Fruit fly (Drosophila melanogaster) whole organism, embryonic: ENCODE measurements around the gene Rbp6.

ENCODE experiments used
- Ada2b ChIP-seq: fragments of 200-800 bp; sonication (Bioruptor generic); IDR thresholded peaks from 2 replicates; pipeline ENCODE4 v1.3.6; 2022; ENCODE audit warnings: missing biosample characterization, missing genetic modification characterization
- Adf1 ChIP-seq: fragments of 200-800 bp; sonication (Bioruptor generic); IDR thresholded peaks from 2 replicates; pipeline ENCODE4 v1.3.6; 2022; ENCODE audit warnings: missing biosample characterization, missing genetic modification characterization
- C15 ChIP-seq: fragments of 200-800 bp; sonication (Bioruptor generic); IDR thresholded peaks from 3 replicates; pipeline ENCODE4 v1.3.6; 2022; ENCODE audit warnings: missing biosample characterization, missing genetic modification characterization
- CG10462 ChIP-seq: fragments of 200-800 bp; sonication (Bioruptor generic); optimal IDR thresholded peaks from 2 replicates; lab custom pipeline; 2016; ENCODE audit warnings: missing biosample characterization, missing genetic modification characterization
- CG11093 ChIP-seq: fragments of 200-800 bp; sonication (Bioruptor generic); IDR thresholded peaks from 3 replicates; pipeline ENCODE4 v1.3.6; 2022; ENCODE audit warnings: missing biosample characterization, missing genetic modification characterization
- CG11504 ChIP-seq: fragments of 200-800 bp; sonication (Bioruptor generic); optimal IDR thresholded peaks from 3 replicates; lab custom pipeline; 2019; ENCODE audit warnings: missing biosample characterization, mild to moderate bottlenecking, missing genetic modification characterization, moderate library complexity
- CG12236 ChIP-seq: fragments of 200-800 bp; sonication (Bioruptor generic); optimal IDR thresholded peaks from 2 replicates; lab custom pipeline; 2016; ENCODE audit warnings: missing biosample characterization, missing genetic modification characterization
- CG1603 ChIP-seq: fragments of 200-800 bp; sonication (Bioruptor generic); optimal IDR thresholded peaks from 2 replicates; lab custom pipeline; 2019; ENCODE audit warnings: missing biosample characterization, mild to moderate bottlenecking, missing genetic modification characterization, moderate library complexity
- CG17359 ChIP-seq: fragments of 200-800 bp; sonication (Bioruptor generic); optimal IDR thresholded peaks from 3 replicates; lab custom pipeline; 2018; ENCODE audit warnings: missing biosample characterization, mild to moderate bottlenecking, missing genetic modification characterization, moderate library complexity
- CG2120 ChIP-seq: fragments of 200-800 bp; sonication (Bioruptor generic); optimal IDR thresholded peaks from 3 replicates; lab custom pipeline; 2016; ENCODE audit warnings: missing biosample characterization, missing genetic modification characterization
- CG2712 ChIP-seq: fragments of 200-800 bp; optimal IDR thresholded peaks from 3 replicates; lab custom pipeline; 2019; ENCODE audit warnings: missing biosample characterization, mild to moderate bottlenecking, missing genetic modification characterization, moderate library complexity
- CG3163 ChIP-seq: fragments of 200-800 bp; sonication (Bioruptor generic); optimal IDR thresholded peaks from 3 replicates; lab custom pipeline; 2016; ENCODE audit warnings: missing biosample characterization, missing genetic modification characterization
- CG4360 ChIP-seq: fragments of 200-800 bp; sonication (Bioruptor generic); IDR thresholded peaks from 2 replicates; pipeline ENCODE4 v1.3.6; 2022; ENCODE audit warnings: missing biosample characterization, missing genetic modification characterization
- CG6272 ChIP-seq: fragments of 200-800 bp; sonication (Bioruptor generic); IDR thresholded peaks from 2 replicates; pipeline ENCODE4 v1.3.6; 2022; ENCODE audit warnings: missing biosample characterization, missing genetic modification characterization
- CG7987 ChIP-seq: fragments of 200-800 bp; sonication (Bioruptor generic); optimal IDR thresholded peaks from 2 replicates; lab custom pipeline; 2018; ENCODE audit warnings: missing biosample characterization, mild to moderate bottlenecking, missing genetic modification characterization, moderate library complexity
- CG9932 ChIP-seq: fragments of 200-800 bp; sonication (Bioruptor generic); IDR thresholded peaks from 2 replicates; pipeline ENCODE4 v1.3.6; 2022; ENCODE audit warnings: missing biosample characterization, missing genetic modification characterization
- CoRest ChIP-seq: fragments of 200-800 bp; sonication (Bioruptor generic); optimal IDR thresholded peaks from 3 replicates; lab custom pipeline; 2018; ENCODE audit warnings: missing biosample characterization, mild to moderate bottlenecking, missing genetic modification characterization, moderate library complexity
- Deaf1 ChIP-seq: fragments of 200-800 bp; optimal IDR thresholded peaks from 3 replicates; lab custom pipeline; 2019; ENCODE audit warnings: missing biosample characterization, mild to moderate bottlenecking, missing genetic modification characterization, moderate library complexity
- Drgx ChIP-seq: fragments of 200-800 bp; sonication (Bioruptor generic); IDR thresholded peaks from 2 replicates; pipeline ENCODE4 v1.3.6; 2022; ENCODE audit warnings: missing biosample characterization, missing genetic modification characterization
- Fer1 ChIP-seq: fragments of 200-800 bp; sonication (Bioruptor generic); optimal IDR thresholded peaks from 2 replicates; lab custom pipeline; 2017; ENCODE audit warnings: missing biosample characterization, mild to moderate bottlenecking, missing genetic modification characterization
- Hsf ChIP-seq: fragments of 200-800 bp; sonication (Bioruptor generic); optimal IDR thresholded peaks from 3 replicates; lab custom pipeline; 2016; ENCODE audit warnings: missing biosample characterization, missing genetic modification characterization
- Jarid2 ChIP-seq: fragments of 200-800 bp; sonication (Bioruptor generic); optimal IDR thresholded peaks from 3 replicates; lab custom pipeline; 2017; ENCODE audit warnings: mild to moderate bottlenecking, missing biosample characterization, missing genetic modification reagents, missing genetic modification characterization
- Oli ChIP-seq: fragments of 200-800 bp; sonication (Bioruptor generic); optimal IDR thresholded peaks from 2 replicates; lab custom pipeline; 2018; ENCODE audit warnings: missing biosample characterization, mild to moderate bottlenecking, missing genetic modification characterization, moderate library complexity
- Rfx ChIP-seq: fragments of 200-800 bp; sonication (Bioruptor generic); IDR thresholded peaks from 2 replicates; pipeline ENCODE4 v1.3.6; 2022; ENCODE audit warnings: missing biosample characterization, missing genetic modification characterization
- Trl ChIP-seq, 3 experiments: fragments of >200 bp in 2 of 3; fragments of 200-800 bp in 1 of 3; sonication (Bioruptor generic) in 1 of 3; optimal IDR thresholded peaks; 2 replicates in 1 of 3; 3 replicates in 2 of 3; lab custom pipeline; 2016 to 2017; ENCODE audit warnings: missing biosample characterization in 1 of 3, missing genetic modification characterization in 1 of 3
- amos ChIP-seq: fragments of 200-800 bp; sonication (Bioruptor generic); IDR thresholded peaks from 2 replicates; pipeline ENCODE4 v1.3.6; 2022; ENCODE audit warnings: missing biosample characterization, missing genetic modification characterization; ENCODE audit not compliant: partially characterized antibody
- bbx ChIP-seq: fragments of 200-800 bp; sonication (Bioruptor generic); IDR thresholded peaks from 2 replicates; pipeline ENCODE4 v1.3.6; 2022; ENCODE audit warnings: missing biosample characterization, missing genetic modification characterization; ENCODE audit not compliant: partially characterized antibody
- bsh ChIP-seq, 2 experiments: fragments of 200-800 bp; sonication (Bioruptor generic); optimal IDR thresholded peaks; 2 replicates each; lab custom pipeline; 2017 to 2018; ENCODE audit warnings: mild to moderate bottlenecking in 2 of 2, missing biosample characterization in 2 of 2, missing genetic modification characterization in 2 of 2, moderate library complexity in 1 of 2
- ci ChIP-seq: fragments of 200-800 bp; sonication (Bioruptor generic); IDR thresholded peaks from 3 replicates; pipeline ENCODE4 v1.3.6; 2022; ENCODE audit warnings: missing biosample characterization, missing genetic modification characterization
- dmrt99B ChIP-seq: fragments of 200-800 bp; sonication (Bioruptor generic); optimal IDR thresholded peaks from 2 replicates; lab custom pipeline; 2018; ENCODE audit warnings: missing biosample characterization, mild to moderate bottlenecking, missing genetic modification characterization, moderate library complexity
- dpn ChIP-seq, 2 experiments: fragments of 200-800 bp; sonication (Bioruptor generic); optimal IDR thresholded peaks; 3 replicates each; lab custom pipeline; 2016; ENCODE audit warnings: missing biosample characterization in 2 of 2, missing genetic modification characterization in 2 of 2
- dysf ChIP-seq: fragments of 200-800 bp; sonication (Bioruptor generic); IDR thresholded peaks from 3 replicates; pipeline ENCODE4 v1.3.6; 2022; ENCODE audit warnings: missing biosample characterization, missing genetic modification characterization
- fd96Cb ChIP-seq: fragments of 200-800 bp; sonication (Bioruptor generic); optimal IDR thresholded peaks from 2 replicates; lab custom pipeline; 2018; ENCODE audit warnings: missing biosample characterization, mild to moderate bottlenecking, missing genetic modification characterization, moderate library complexity
- gem ChIP-seq: fragments of 200-800 bp; sonication (Bioruptor generic); optimal IDR thresholded peaks from 2 replicates; lab custom pipeline; 2019; ENCODE audit warnings: missing biosample characterization, mild to moderate bottlenecking, missing genetic modification characterization, moderate library complexity
- hkb ChIP-seq, 2 experiments: fragments of 200-800 bp in 1 of 2; fragments of >200 bp in 1 of 2; sonication (Bioruptor generic) in 1 of 2; IDR thresholded peaks in 1 of 2; optimal IDR thresholded peaks in 1 of 2; 2 replicates each; pipeline versions ENCODE4 v1.3.6 to Lab custom; 2017 to 2022; ENCODE audit warnings: missing biosample characterization in 1 of 2, missing genetic modification characterization in 1 of 2
- lab ChIP-seq: fragments of 200-800 bp; sonication (Bioruptor generic); optimal IDR thresholded peaks from 3 replicates; lab custom pipeline; 2017; ENCODE audit warnings: missing biosample characterization, missing genetic modification characterization, mild to moderate bottlenecking, moderate library complexity, missing genetic modification reagents
- lilli ChIP-seq: fragments of 200-800 bp; sonication (Bioruptor generic); optimal IDR thresholded peaks from 3 replicates; lab custom pipeline; 2016; ENCODE audit warnings: missing biosample characterization, missing genetic modification characterization
- odd ChIP-seq: fragments of 200-800 bp; sonication (Bioruptor generic); optimal IDR thresholded peaks from 2 replicates; lab custom pipeline; 2017; ENCODE audit warnings: missing biosample characterization, mild to moderate bottlenecking, missing genetic modification characterization
- pan ChIP-seq, 4 experiments: fragments of >200 bp in 3 of 4; fragments of 200-800 bp in 1 of 4; sonication (Bioruptor generic) in 1 of 4; optimal IDR thresholded peaks in 3 of 4; IDR thresholded peaks in 1 of 4; 2 replicates each; pipeline versions ENCODE4 v1.3.6 to Lab custom; 2017 to 2022; ENCODE audit warnings: missing biosample characterization in 2 of 4, missing genetic modification characterization in 2 of 4, mixed read lengths in 1 of 4
- phol ChIP-seq: fragments of 200-800 bp; sonication (Bioruptor generic); optimal IDR thresholded peaks from 3 replicates; lab custom pipeline; 2018; ENCODE audit warnings: missing biosample characterization, mild to moderate bottlenecking, missing genetic modification characterization, moderate library complexity
- psq ChIP-seq: fragments of 200-800 bp; sonication (Bioruptor generic); optimal IDR thresholded peaks from 2 replicates; lab custom pipeline; 2017; ENCODE audit warnings: missing biosample characterization, missing genetic modification characterization
- row ChIP-seq: fragments of 200-800 bp; sonication (Bioruptor generic); IDR thresholded peaks from 3 replicates; pipeline ENCODE4 v1.3.6; 2022; ENCODE audit warnings: missing biosample characterization, missing genetic modification characterization
- run ChIP-seq: fragments of 200-800 bp; sonication (Bioruptor generic); optimal IDR thresholded peaks from 3 replicates; lab custom pipeline; 2018; ENCODE audit warnings: missing biosample characterization, mild to moderate bottlenecking, missing genetic modification characterization
- sens ChIP-seq: fragments of 200-800 bp; sonication (Bioruptor generic); peaks from one replicate; lab custom pipeline; 2016; ENCODE audit warnings: missing biosample characterization, missing genetic modification characterization
- sim ChIP-seq: fragments of 200-800 bp; sonication (Bioruptor generic); IDR thresholded peaks from 2 replicates; pipeline ENCODE4 v1.3.6; 2022; ENCODE audit warnings: missing biosample characterization, missing genetic modification characterization
- sr ChIP-seq: fragments of 200-800 bp; sonication (Bioruptor generic); IDR thresholded peaks from 3 replicates; pipeline ENCODE4 v1.3.6; 2022; ENCODE audit warnings: missing biosample characterization, missing genetic modification characterization
- vvl ChIP-seq: fragments of 200-800 bp; sonication (Bioruptor generic); IDR thresholded peaks from 2 replicates; pipeline ENCODE4 v1.3.6; 2022; ENCODE audit warnings: missing biosample characterization, missing genetic modification characterization
- zfh1 ChIP-seq: fragments of 200-800 bp; sonication (Bioruptor generic); IDR thresholded peaks from 3 replicates; pipeline ENCODE4 v1.3.6; 2022; ENCODE audit warnings: missing biosample characterization, missing genetic modification characterization

The Rbp6 gene

DNA sequence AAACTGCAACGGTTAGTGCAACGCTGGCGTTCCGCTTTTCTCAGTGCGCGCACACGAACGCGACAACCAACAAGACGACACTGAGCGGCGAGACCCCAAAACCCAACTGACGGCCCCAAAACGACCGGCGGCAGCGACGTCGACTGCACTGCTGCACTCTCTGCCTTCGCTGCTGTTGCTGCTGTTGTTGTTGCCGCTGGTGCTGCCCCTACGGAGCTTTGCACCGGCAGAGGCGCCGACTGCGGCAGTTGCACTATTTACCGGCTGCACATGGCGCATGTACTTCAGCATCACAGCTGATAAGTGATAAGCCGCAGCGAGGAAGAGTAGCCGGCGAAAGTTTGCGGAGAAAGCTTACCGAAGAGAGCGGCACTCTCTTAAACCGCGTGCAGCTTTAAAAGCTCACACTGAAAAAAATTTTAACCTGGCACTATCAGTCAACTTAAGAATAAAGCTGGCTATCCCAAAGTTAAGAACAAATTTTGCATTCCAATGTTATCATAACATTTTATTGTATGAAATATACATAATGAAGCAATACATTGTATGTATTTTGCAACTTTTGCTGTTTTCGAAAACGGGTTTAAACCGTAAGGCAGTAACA is at the start of gene Rbp6:
Gene Rbp6, minus strand, starts transcription at position 84 of the 604 bp plus-strand sequence.
- TF ChIP-seq hkb (optimal IDR thresholded peaks at IDR 0.05; lab: Kevin White, UChicago) (no peak), hkb (GFP tag; IDR thresholded peaks at IDR 0.05; lab: Robert Waterston, UW) (peak; percentile 37), CG2712 (tag; lab: Kevin White, UChicago) (peak; percentile 26), dmrt99B (peak; percentile 18), CG1603 (peak; percentile 36), run (tag; lab: Kevin White, UChicago) (no peak), sr (GFP tag; lab: Robert Waterston, UW) (0 out of 3 replicates have a peak, but pooled peaks have one; percentile 20), CG7987 (GFP tag; lab: Kevin White, UChicago) (no peak), Jarid2 (GFP tag; lab: Kevin White, UChicago) (peak; percentile 56), odd (no peak), Hsf (GFP tag; lab: Kevin White, UChicago) (peak; percentile 47), CG11504 (tag; lab: Kevin White, UChicago) (peak; percentile 19), Trl (optimal IDR thresholded peaks at IDR 0.05; lab: Kevin White, UChicago) (peak; percentile 42 to 70), Trl (GFP tag; optimal IDR thresholded peaks at IDR 0.05; lab: Kevin White, UChicago) (no peak), bbx (no peak), gem (tag; lab: Kevin White, UChicago) (peak; percentile 42), sim (peak; percentile 8; the same call in 1 of the 2 replicates), CG17359 (tag; lab: Kevin White, UChicago) (peak; percentile 23), CG10462 (GFP tag; lab: Kevin White, UChicago) (peak; percentile 8), amos (GFP tag; lab: Robert Waterston, UW) (no peak), lab (GFP tag; lab: Kevin White, UChicago) (peak; percentile 1), pan (optimal IDR thresholded peaks at IDR 0.05; lab: Kevin White, UChicago) (no peak), pan (GFP tag; optimal IDR thresholded peaks at IDR 0.05 in 1 of 2, IDR thresholded peaks at IDR 0.05 in 1 of 2) (peak in 1 of 2 experiments; percentile 58), fd96Cb (tag; lab: Kevin White, UChicago) (peak; percentile 1), Deaf1 (no peak), dysf (GFP tag; lab: Robert Waterston, UW) (0 out of 3 replicates have a peak, but pooled peaks have one; percentile 38), Rfx (0 out of 2 replicates have a peak, but pooled peaks have one; percentile 22), dpn (GFP tag; optimal IDR thresholded peaks at IDR 0.05; lab: Kevin White, UChicago) (peak in 1 of 2 experiments; percentile 18), row (peak; percentile 42; the same call in 1 of the 3 replicates), bsh (GFP tag; optimal IDR thresholded peaks at IDR 0.05; lab: Kevin White, UChicago) (peak in 1 of 2 experiments; percentile 30), lilli (GFP tag; lab: Kevin White, UChicago) (peak; percentile 16), CG11093 (0 out of 3 replicates have a peak, but pooled peaks have one; percentile 27), zfh1 (GFP tag; lab: Robert Waterston, UW) (peak; percentile 46; the same call in 2 of the 3 replicates), CG2120 (GFP tag; lab: Kevin White, UChicago) (peak; percentile 29), C15 (GFP tag; lab: Robert Waterston, UW) (no peak), CoRest (tag; lab: Kevin White, UChicago) (peak; percentile 5), sens (GFP tag; lab: Kevin White, UChicago) (peak; percentile 91), CG12236 (no peak), CG6272 (GFP tag; lab: Robert Waterston, UW) (no peak), Oli (tag; lab: Kevin White, UChicago) (no peak), psq (GFP tag; lab: Kevin White, UChicago) (no peak), Ada2b (GFP tag; lab: Robert Waterston, UW) (peak; percentile 43; the same call in 1 of the 2 replicates), CG9932 (GFP tag; lab: Robert Waterston, UW) (peak; percentile 22; the same call in 1 of the 2 replicates), CG4360 (GFP tag; lab: Robert Waterston, UW) (peak; percentile 86), Drgx (GFP tag; lab: Robert Waterston, UW) (peak; percentile 70), CG3163 (GFP tag; lab: Kevin White, UChicago) (peak; percentile 95), Fer1 (GFP tag; lab: Kevin White, UChicago) (no peak), phol (tag; lab: Kevin White, UChicago) (peak; percentile 16), vvl (peak; percentile 54), Adf1 (GFP tag; lab: Robert Waterston, UW) (peak; percentile 77), ci (GFP tag; lab: Robert Waterston, UW) (peak; percentile 38)
